Fruit fly (Drosophila melanogaster) whole organism, embryonic: ENCODE data around the gene Cln7.

Source experiments
- Atf6 ChIP-seq: fragments of 200-800 bp; sonication (Bioruptor generic); IDR thresholded peaks from 2 replicates; pipeline ENCODE4 v1.3.6; 2022; ENCODE audit warnings: missing biosample characterization, missing genetic modification characterization
- C15 ChIP-seq: fragments of 200-800 bp; sonication (Bioruptor generic); IDR thresholded peaks from 3 replicates; pipeline ENCODE4 v1.3.6; 2022; ENCODE audit warnings: missing biosample characterization, missing genetic modification characterization
- CG10959 ChIP-seq: fragments of 200-800 bp; sonication (Bioruptor generic); IDR thresholded peaks from 2 replicates; pipeline ENCODE4 v1.3.6; 2022; ENCODE audit warnings: missing biosample characterization, missing genetic modification characterization
- CG11560 ChIP-seq: fragments of 200-800 bp; sonication (Bioruptor generic); IDR thresholded peaks from 3 replicates; pipeline ENCODE4 v1.3.6; 2022; ENCODE audit warnings: missing biosample characterization, missing genetic modification characterization
- CG12391 ChIP-seq: fragments of 200-800 bp; sonication (Bioruptor generic); optimal IDR thresholded peaks from 3 replicates; lab custom pipeline; 2018; ENCODE audit warnings: missing biosample characterization, mild to moderate bottlenecking, missing genetic modification characterization, moderate library complexity
- CG12659 ChIP-seq: fragments of 200-800 bp; sonication (Bioruptor generic); optimal IDR thresholded peaks from 3 replicates; lab custom pipeline; 2017; ENCODE audit warnings: mild to moderate bottlenecking, missing biosample characterization, missing genetic modification reagents, missing genetic modification characterization
- CG13287 ChIP-seq: fragments of 200-800 bp; sonication (Bioruptor generic); IDR thresholded peaks from 2 replicates; pipeline ENCODE4 v1.3.6; 2022; ENCODE audit warnings: missing biosample characterization, missing genetic modification characterization; ENCODE audit not compliant: partially characterized antibody
- CG13775 ChIP-seq: fragments of 200-800 bp; sonication (Bioruptor generic); optimal IDR thresholded peaks from 3 replicates; lab custom pipeline; 2017; ENCODE audit warnings: missing biosample characterization, mild to moderate bottlenecking, missing genetic modification characterization
- CG13894 ChIP-seq: fragments of 200-800 bp; sonication (Bioruptor generic); optimal IDR thresholded peaks from 3 replicates; lab custom pipeline; 2018; ENCODE audit warnings: missing biosample characterization, mild to moderate bottlenecking, missing genetic modification characterization, moderate library complexity
- CG1529 ChIP-seq: fragments of 200-800 bp; sonication (Bioruptor generic); optimal IDR thresholded peaks from 3 replicates; lab custom pipeline; 2018; ENCODE audit warnings: missing biosample characterization, missing genetic modification characterization
- CG17328 ChIP-seq: fragments of 200-800 bp; sonication (Bioruptor generic); IDR thresholded peaks from 2 replicates; pipeline ENCODE4 v1.3.6; 2022; ENCODE audit warnings: missing biosample characterization, missing genetic modification characterization
- CG17359 ChIP-seq: fragments of 200-800 bp; sonication (Bioruptor generic); optimal IDR thresholded peaks from 3 replicates; lab custom pipeline; 2018; ENCODE audit warnings: missing biosample characterization, mild to moderate bottlenecking, missing genetic modification characterization, moderate library complexity
- CG1832 ChIP-seq: fragments of 200-800 bp; sonication (Bioruptor generic); optimal IDR thresholded peaks from 2 replicates; lab custom pipeline; 2017; ENCODE audit warnings: missing biosample characterization, mild to moderate bottlenecking, missing genetic modification characterization, inconsistent platforms
- CG2712 ChIP-seq: fragments of 200-800 bp; optimal IDR thresholded peaks from 3 replicates; lab custom pipeline; 2019; ENCODE audit warnings: missing biosample characterization, mild to moderate bottlenecking, missing genetic modification characterization, moderate library complexity
- CG31365 ChIP-seq: fragments of 200-800 bp; sonication (Bioruptor generic); optimal IDR thresholded peaks from 2 replicates; lab custom pipeline; 2018; ENCODE audit warnings: missing biosample characterization, mild to moderate bottlenecking, missing genetic modification characterization
- CG31441 ChIP-seq: fragments of 200-800 bp; sonication (Bioruptor generic); IDR thresholded peaks from 2 replicates; pipeline ENCODE4 v1.3.6; 2022; ENCODE audit warnings: missing biosample characterization, missing genetic modification characterization
- CG3281 ChIP-seq: fragments of 200-800 bp; sonication (Bioruptor generic); optimal IDR thresholded peaks from 3 replicates; lab custom pipeline; 2017; ENCODE audit warnings: missing biosample characterization, mild to moderate bottlenecking, missing genetic modification characterization
- CG3995 ChIP-seq: fragments of 200-800 bp; sonication (Bioruptor generic); optimal IDR thresholded peaks from 3 replicates; lab custom pipeline; 2016; ENCODE audit warnings: missing biosample characterization, missing genetic modification characterization
- CG4328 ChIP-seq: fragments of 200-800 bp; sonication (Bioruptor generic); optimal IDR thresholded peaks from 3 replicates; lab custom pipeline; 2017; ENCODE audit warnings: missing biosample characterization, missing genetic modification reagents, missing genetic modification characterization
- CG5180 ChIP-seq: fragments of 200-800 bp; sonication (Bioruptor generic); optimal IDR thresholded peaks from 3 replicates; lab custom pipeline; 2017; ENCODE audit warnings: missing biosample characterization, missing genetic modification characterization, mild to moderate bottlenecking, moderate library complexity, missing genetic modification reagents
- CG9797 ChIP-seq: fragments of 200-800 bp; sonication (Bioruptor generic); optimal IDR thresholded peaks from 3 replicates; lab custom pipeline; 2018; ENCODE audit warnings: missing biosample characterization, mild to moderate bottlenecking, missing genetic modification characterization
- CG9817 ChIP-seq: fragments of 200-800 bp; sonication (Bioruptor generic); optimal IDR thresholded peaks from 2 replicates; lab custom pipeline; 2018; ENCODE audit warnings: missing biosample characterization, mild to moderate bottlenecking, missing genetic modification characterization, moderate library complexity
- Eip74EF ChIP-seq, 2 experiments: fragments of 200-800 bp in 1 of 2; fragments of >200 bp in 1 of 2; sonication (Bioruptor generic) in 1 of 2; optimal IDR thresholded peaks; 2 replicates each; lab custom pipeline; 2017 to 2019; ENCODE audit warnings: missing biosample characterization in 2 of 2, missing genetic modification characterization in 2 of 2, mild to moderate bottlenecking in 1 of 2, moderate library complexity in 1 of 2
- Hr78 ChIP-seq, 2 experiments: fragments of 200-800 bp in 1 of 2; fragments of >200 bp in 1 of 2; sonication (Bioruptor generic) in 1 of 2; optimal IDR thresholded peaks; 2 replicates each; lab custom pipeline; 2017 to 2019; ENCODE audit warnings: missing biosample characterization in 2 of 2, missing genetic modification characterization in 2 of 2, mild to moderate bottlenecking in 1 of 2, moderate library complexity in 1 of 2
- Hsf ChIP-seq: fragments of 200-800 bp; sonication (Bioruptor generic); optimal IDR thresholded peaks from 3 replicates; lab custom pipeline; 2016; ENCODE audit warnings: missing biosample characterization, missing genetic modification characterization
- MESR4 ChIP-seq: fragments of 200-800 bp; sonication (Bioruptor generic); optimal IDR thresholded peaks from 2 replicates; lab custom pipeline; 2018; ENCODE audit warnings: missing biosample characterization, mild to moderate bottlenecking, missing genetic modification characterization, moderate library complexity
- NFAT ChIP-seq: fragments of 200-800 bp; sonication (Bioruptor generic); IDR thresholded peaks from 2 replicates; pipeline ENCODE4 v1.3.6; 2022; ENCODE audit warnings: missing biosample characterization, missing genetic modification characterization
- Oli ChIP-seq: fragments of 200-800 bp; sonication (Bioruptor generic); optimal IDR thresholded peaks from 2 replicates; lab custom pipeline; 2018; ENCODE audit warnings: missing biosample characterization, mild to moderate bottlenecking, missing genetic modification characterization, moderate library complexity
- Trl ChIP-seq, 3 experiments: fragments of >200 bp in 2 of 3; fragments of 200-800 bp in 1 of 3; sonication (Bioruptor generic) in 1 of 3; optimal IDR thresholded peaks; 2 replicates in 1 of 3; 3 replicates in 2 of 3; lab custom pipeline; 2016 to 2017; ENCODE audit warnings: missing biosample characterization in 1 of 3, missing genetic modification characterization in 1 of 3
- YL-1 ChIP-seq: fragments of 200-800 bp; sonication (Bioruptor generic); optimal IDR thresholded peaks from 3 replicates; lab custom pipeline; 2017; ENCODE audit warnings: missing biosample characterization, mild to moderate bottlenecking, missing genetic modification characterization
- amos ChIP-seq: fragments of 200-800 bp; sonication (Bioruptor generic); IDR thresholded peaks from 2 replicates; pipeline ENCODE4 v1.3.6; 2022; ENCODE audit warnings: missing biosample characterization, missing genetic modification characterization; ENCODE audit not compliant: partially characterized antibody
- bbx ChIP-seq: fragments of 200-800 bp; sonication (Bioruptor generic); IDR thresholded peaks from 2 replicates; pipeline ENCODE4 v1.3.6; 2022; ENCODE audit warnings: missing biosample characterization, missing genetic modification characterization; ENCODE audit not compliant: partially characterized antibody
- crol ChIP-seq: fragments of 200-800 bp; sonication (Bioruptor generic); IDR thresholded peaks from 2 replicates; pipeline ENCODE4 v1.3.6; 2022; ENCODE audit warnings: missing biosample characterization, missing genetic modification characterization
- ftz-f1 ChIP-seq: fragments of 200-800 bp; sonication (Bioruptor generic); optimal IDR thresholded peaks from 2 replicates; lab custom pipeline; 2016; ENCODE audit warnings: missing biosample characterization, missing genetic modification characterization
- gce ChIP-seq: fragments of 200-800 bp; sonication (Bioruptor generic); IDR thresholded peaks from 3 replicates; pipeline ENCODE4 v1.3.6; 2022; ENCODE audit warnings: missing biosample characterization, missing genetic modification characterization
- insv ChIP-seq, 2 experiments: fragments of 200-800 bp; sonication (Bioruptor generic); optimal IDR thresholded peaks; 3 replicates each; lab custom pipeline; 2016 to 2018; ENCODE audit warnings: missing biosample characterization in 2 of 2, missing genetic modification characterization in 2 of 2
- knrl ChIP-seq: fragments of 200-800 bp; sonication (Bioruptor generic); IDR thresholded peaks from 3 replicates; pipeline ENCODE4 v1.3.6; 2022; ENCODE audit warnings: missing biosample characterization, missing genetic modification characterization; ENCODE audit not compliant: partially characterized antibody
- lov ChIP-seq, 2 experiments: fragments of 200-800 bp in 1 of 2; fragments of >200 bp in 1 of 2; sonication (Bioruptor generic) in 1 of 2; IDR thresholded peaks in 1 of 2; optimal IDR thresholded peaks in 1 of 2; 2 replicates in 1 of 2; 3 replicates in 1 of 2; pipeline versions ENCODE4 v1.3.6 to Lab custom; 2017 to 2022; ENCODE audit warnings: missing biosample characterization in 1 of 2, missing genetic modification characterization in 1 of 2
- nerfin-1 ChIP-seq: fragments of 200-800 bp; sonication (Bioruptor generic); optimal IDR thresholded peaks from 3 replicates; lab custom pipeline; 2019; ENCODE audit warnings: missing biosample characterization, mild to moderate bottlenecking, missing genetic modification characterization, moderate library complexity
- run ChIP-seq: fragments of 200-800 bp; sonication (Bioruptor generic); optimal IDR thresholded peaks from 3 replicates; lab custom pipeline; 2018; ENCODE audit warnings: missing biosample characterization, mild to moderate bottlenecking, missing genetic modification characterization
- sd ChIP-seq: fragments of 200-800 bp; sonication (Bioruptor generic); optimal IDR thresholded peaks from 3 replicates; lab custom pipeline; 2018; ENCODE audit warnings: missing biosample characterization, mild to moderate bottlenecking, missing genetic modification characterization, moderate library complexity
- sens ChIP-seq: fragments of 200-800 bp; sonication (Bioruptor generic); peaks from one replicate; lab custom pipeline; 2016; ENCODE audit warnings: missing biosample characterization, missing genetic modification characterization
- shn ChIP-seq: fragments of 200-800 bp; sonication (Bioruptor generic); optimal IDR thresholded peaks from 3 replicates; lab custom pipeline; 2016; ENCODE audit warnings: missing biosample characterization, missing genetic modification characterization
- sqz ChIP-seq: fragments of 200-800 bp; sonication (Bioruptor generic); optimal IDR thresholded peaks from 3 replicates; lab custom pipeline; 2018; ENCODE audit warnings: missing biosample characterization, mild to moderate bottlenecking, missing genetic modification characterization
- unc-4 ChIP-seq: fragments of 200-800 bp; sonication (Bioruptor generic); IDR thresholded peaks from 2 replicates; pipeline ENCODE4 v1.3.6; 2022; ENCODE audit warnings: missing biosample characterization, missing genetic modification characterization; ENCODE audit not compliant: partially characterized antibody
- vvl ChIP-seq: fragments of 200-800 bp; sonication (Bioruptor generic); IDR thresholded peaks from 2 replicates; pipeline ENCODE4 v1.3.6; 2022; ENCODE audit warnings: missing biosample characterization, missing genetic modification characterization
- wek ChIP-seq: fragments of 200-800 bp; sonication (Bioruptor generic); optimal IDR thresholded peaks from 3 replicates; lab custom pipeline; 2018; ENCODE audit warnings: missing biosample characterization, mild to moderate bottlenecking, missing genetic modification characterization, moderate library complexity

The Cln7 gene

dm6 chr3L:7344965-7345427 is at the start of gene Cln7 (continued):
- TF ChIP-seq CG3281 (GFP tag; lab: Kevin White, UChicago) (peak; percentile 64), Hr78 (GFP tag; optimal IDR thresholded peaks at IDR 0.05; lab: Kevin White, UChicago) (peak in 1 of 2 experiments; percentile 11), CG13775 (GFP tag; lab: Kevin White, UChicago) (no peak), CG2712 (peak; percentile 56), Oli (tag; lab: Kevin White, UChicago) (no peak), CG5180 (peak; percentile 93), CG3995 (GFP tag; lab: Kevin White, UChicago) (no peak), ftz-f1 (GFP tag; lab: Kevin White, UChicago) (peak; percentile 61), YL-1 (GFP tag; lab: Kevin White, UChicago) (peak; percentile 28), amos (peak; percentile 44; the same call in 1 of the 2 replicates), CG4328 (GFP tag; lab: Kevin White, UChicago) (no peak), sd (tag; lab: Kevin White, UChicago) (no peak), knrl (GFP tag; lab: Robert Waterston, UW) (0 out of 3 replicates have a peak, but pooled peaks have one; percentile 27), unc-4 (GFP tag; lab: Robert Waterston, UW) (peak; percentile 44), CG17328 (no peak), CG31365 (tag; lab: Kevin White, UChicago) (peak; percentile 1), MESR4 (GFP tag; lab: Kevin White, UChicago) (peak; percentile 72), CG1832 (GFP tag; lab: Kevin White, UChicago) (peak; percentile 22), CG10959 (GFP tag; lab: Robert Waterston, UW) (no peak), CG1529 (GFP tag; lab: Kevin White, UChicago) (no peak), CG9797 (no peak), C15 (peak; percentile 29; the same call in 1 of the 3 replicates), sqz (peak; percentile 39), lov (optimal IDR thresholded peaks at IDR 0.05; lab: Kevin White, UChicago) (no peak), lov (GFP tag; IDR thresholded peaks at IDR 0.05; lab: Robert Waterston, UW) (peak; percentile 53; the same call in 1 of the 3 replicates), CG12391 (tag; lab: Kevin White, UChicago) (peak; percentile 12), sens (GFP tag; lab: Kevin White, UChicago) (peak; percentile 90), run (tag; lab: Kevin White, UChicago) (no peak), Eip74EF (GFP tag; optimal IDR thresholded peaks at IDR 0.05; lab: Kevin White, UChicago) (peak in 1 of 2 experiments; percentile 29), CG9817 (tag; lab: Kevin White, UChicago) (no peak), CG12659 (peak; percentile 31), Trl (optimal IDR thresholded peaks at IDR 0.05; lab: Kevin White, UChicago) (peak; percentile 62 to 70), Trl (GFP tag; optimal IDR thresholded peaks at IDR 0.05; lab: Kevin White, UChicago) (peak; percentile 19), shn (GFP tag; lab: Kevin White, UChicago) (no peak), CG13894 (tag; lab: Kevin White, UChicago) (peak; percentile 64), CG31441 (GFP tag; lab: Robert Waterston, UW) (peak; percentile 38; the same call in 1 of the 2 replicates), CG17359 (peak; percentile 31), Hsf (no peak), gce (GFP tag; lab: Robert Waterston, UW) (peak; percentile 66; the same call in 1 of the 3 replicates), bbx (GFP tag; lab: Robert Waterston, UW) (peak; percentile 62), Atf6 (GFP tag; lab: Robert Waterston, UW) (peak; percentile 56), NFAT (GFP tag; lab: Robert Waterston, UW) (peak; percentile 50; the same call in 1 of the 2 replicates), CG11560 (no peak), insv (GFP tag; optimal IDR thresholded peaks at IDR 0.05; lab: Kevin White, UChicago) (peak in 1 of 2 experiments; percentile 46), CG13287 (GFP tag; lab: Robert Waterston, UW) (0 out of 2 replicates have a peak, but pooled peaks have one; percentile 42), wek (peak; percentile 48), vvl (GFP tag; lab: Robert Waterston, UW) (peak; percentile 61; the same call in 1 of the 2 replicates), nerfin-1 (peak; percentile 22), crol (GFP tag; lab: Robert Waterston, UW) (peak; percentile 86)
